Worm (Caenorhabditis elegans): ENCODE measurements around the gene bud-13.

bud-13 gene

ce11 chrIII:8986872-8987271 lies 19.3 kb upstream of the bud-13 start:
- TF ChIP-seq sea-1 (GFP tag; conservative IDR thresholded peaks at IDR 0.05) = no peak
- TF ChIP-seq tbx-37 (GFP tag; conservative IDR thresholded peaks at IDR 0.05) = no peak
- no peak for TF ChIP-seq hmbx-1 (tag; optimal IDR thresholded peaks at IDR 0.05)
- no peak for TF ChIP-seq F13C5.2 (tag; optimal IDR thresholded peaks at IDR 0.05)
- TF ChIP-seq hnd-1 (tag; optimal IDR thresholded peaks at IDR 0.05) = no peak
- TF ChIP-seq ama-1 (optimal IDR thresholded peaks at IDR 0.05) = no peak
- TF ChIP-seq ets-7 (tag; optimal IDR thresholded peaks at IDR 0.05) = no peak
- no peak for TF ChIP-seq flt-1 (GFP tag; IDR thresholded peaks at IDR 0.05)

DNA sequence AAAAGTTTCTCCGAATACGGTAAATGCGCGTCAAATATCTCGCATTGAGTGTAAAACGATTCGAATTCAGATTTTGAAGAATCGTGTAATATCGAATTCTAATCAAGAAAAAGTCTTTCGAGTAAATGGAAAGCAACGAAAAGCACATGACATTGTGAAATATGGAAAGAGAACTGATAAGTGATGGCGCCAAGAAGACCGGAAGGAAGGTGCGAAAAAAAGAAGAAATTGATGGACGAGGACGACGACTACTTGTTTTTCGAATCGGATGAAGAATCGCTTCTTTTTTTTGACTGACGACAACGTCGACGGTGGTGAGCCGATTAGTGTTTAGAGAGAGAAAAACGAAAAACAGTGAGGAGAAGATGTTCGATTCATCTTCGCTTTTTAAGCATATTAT lies 18.4 kb upstream of the bud-13 start:
- TF ChIP-seq sea-1 (GFP tag; conservative IDR thresholded peaks at IDR 0.05) (no peak), hmbx-1 (tag; optimal IDR thresholded peaks at IDR 0.05) (no peak), hnd-1 (tag; optimal IDR thresholded peaks at IDR 0.05) (no peak), hmg-4 (GFP tag; optimal IDR thresholded peaks at IDR 0.05) (no peak), tbx-11 (GFP tag; IDR thresholded peaks at IDR 0.05) (no peak), aly-1 (tag; optimal IDR thresholded peaks at IDR 0.05) (no peak), ceh-13 (GFP tag; optimal IDR thresholded peaks at IDR 0.05) (no peak), tbx-37 (GFP tag; conservative IDR thresholded peaks at IDR 0.05) (no peak), ets-7 (tag; optimal IDR thresholded peaks at IDR 0.05) (no peak), ama-1 (optimal IDR thresholded peaks at IDR 0.05) (no peak), tra-4 (tag; optimal IDR thresholded peaks at IDR 0.05) (no peak)

- no peak for TF ChIP-seq pes-1 (GFP tag; IDR thresholded peaks at IDR 0.05)
- no peak for TF ChIP-seq ceh-36 (tag; optimal IDR thresholded peaks at IDR 0.05)
- TF ChIP-seq flt-1 (GFP tag; IDR thresholded peaks at IDR 0.05) = no peak
Measured at ce11 chrIII:8985461-8985860, 17.9 kb upstream of the bud-13 start.

DNA sequence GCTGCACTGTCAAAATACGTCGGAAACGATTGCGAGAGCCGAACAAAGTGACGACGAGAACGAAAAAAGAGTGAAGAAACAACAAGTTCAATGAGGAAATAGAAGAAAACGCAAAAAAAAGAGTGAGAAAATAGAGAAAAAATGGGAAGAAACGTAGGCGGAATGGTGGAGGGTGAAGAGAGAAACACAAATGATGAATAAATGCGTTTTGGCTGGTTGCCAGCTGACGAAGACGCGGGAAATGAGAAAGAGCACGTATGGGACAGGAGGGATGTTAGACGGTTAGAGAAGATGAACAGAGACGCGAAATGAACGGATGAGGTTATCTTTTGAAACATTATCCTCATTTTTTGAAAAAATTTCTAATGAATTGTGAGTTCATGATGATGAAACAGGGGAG lies 17.4 kb upstream of the bud-13 start:
- TF ChIP-seq ets-7 (tag; optimal IDR thresholded peaks at IDR 0.05) = no peak
- TF ChIP-seq hmg-4 (GFP tag; optimal IDR thresholded peaks at IDR 0.05) = no peak

DNA sequence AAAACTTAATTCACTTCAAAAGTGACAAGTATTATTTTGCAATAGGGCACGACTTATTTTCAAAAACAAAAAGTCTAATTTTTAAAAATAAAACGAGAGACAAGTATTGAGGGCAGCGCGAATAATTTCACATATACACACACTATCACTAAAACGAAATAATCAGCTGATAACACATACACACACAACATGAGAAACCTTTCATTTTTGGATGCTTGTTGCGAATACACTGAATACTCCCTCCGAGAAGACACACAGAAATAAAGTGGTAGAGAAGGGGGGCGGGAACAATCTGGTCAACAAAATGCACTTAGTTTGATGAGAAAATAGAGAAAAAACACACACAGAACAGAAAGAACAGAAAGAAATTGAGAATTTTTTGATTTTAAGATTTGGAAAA lies 16.9 kb upstream of the bud-13 start:
- TF ChIP-seq ama-1 (optimal IDR thresholded peaks at IDR 0.05) = no peak
- no peak for TF ChIP-seq ceh-36 (tag; optimal IDR thresholded peaks at IDR 0.05)
- no peak for TF ChIP-seq flt-1 (GFP tag; IDR thresholded peaks at IDR 0.05)
- TF ChIP-seq F13C5.2 (tag; optimal IDR thresholded peaks at IDR 0.05) = no peak
- TF ChIP-seq aly-1 (tag; optimal IDR thresholded peaks at IDR 0.05) = no peak
- TF ChIP-seq ets-7 (tag; optimal IDR thresholded peaks at IDR 0.05) = no peak
- no peak for TF ChIP-seq hmg-4 (GFP tag; optimal IDR thresholded peaks at IDR 0.05)
- TF ChIP-seq ceh-13 (GFP tag; optimal IDR thresholded peaks at IDR 0.05) = no peak
- TF ChIP-seq tra-4 (tag; optimal IDR thresholded peaks at IDR 0.05) = no peak
- no peak for TF ChIP-seq hnd-1 (tag; optimal IDR thresholded peaks at IDR 0.05)
- TF ChIP-seq B0310.2 (tag; optimal IDR thresholded peaks at IDR 0.05) = no peak
- no peak for TF ChIP-seq scrt-1 (GFP tag; IDR thresholded peaks at IDR 0.05)
- TF ChIP-seq pes-1 (GFP tag; IDR thresholded peaks at IDR 0.05) = no peak
- TF ChIP-seq tbx-37 (GFP tag; conservative IDR thresholded peaks at IDR 0.05) = no peak
- TF ChIP-seq hmbx-1 (tag; optimal IDR thresholded peaks at IDR 0.05) = no peak
- TF ChIP-seq tbx-11 (GFP tag; IDR thresholded peaks at IDR 0.05) = no peak

DNA sequence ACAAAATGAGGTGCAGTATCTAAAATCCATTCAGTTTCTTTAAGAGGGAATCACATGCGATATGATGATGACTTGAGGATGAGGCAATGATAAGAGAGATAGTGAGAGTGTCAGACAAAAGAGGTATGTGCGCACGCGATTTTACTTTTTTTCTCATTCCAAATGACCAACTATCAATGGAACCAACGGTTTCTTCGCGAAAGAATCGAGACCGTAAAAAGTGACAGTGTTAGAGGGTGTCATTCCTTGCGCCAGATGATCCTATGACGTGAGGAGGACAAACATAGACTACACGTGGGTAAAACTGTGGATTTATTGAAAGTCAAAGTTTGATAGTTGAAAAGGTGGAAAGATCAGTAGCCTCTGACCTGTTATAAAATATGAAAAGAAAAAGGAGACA lies 16.3 kb upstream of the bud-13 start:
- TF ChIP-seq ceh-36 (tag; optimal IDR thresholded peaks at IDR 0.05) = no peak
- TF ChIP-seq tbx-11 (GFP tag; IDR thresholded peaks at IDR 0.05) = no peak
- no peak for TF ChIP-seq hnd-1 (tag; optimal IDR thresholded peaks at IDR 0.05)
- no peak for TF ChIP-seq ets-7 (tag; optimal IDR thresholded peaks at IDR 0.05)
- TF ChIP-seq hmbx-1 (tag; optimal IDR thresholded peaks at IDR 0.05) = no peak
- TF ChIP-seq ama-1 (optimal IDR thresholded peaks at IDR 0.05) = no peak
- TF ChIP-seq sea-1 (GFP tag; conservative IDR thresholded peaks at IDR 0.05) = no peak
- TF ChIP-seq B0310.2 (tag; optimal IDR thresholded peaks at IDR 0.05) = no peak
- no peak for TF ChIP-seq tra-4 (tag; optimal IDR thresholded peaks at IDR 0.05)
- TF ChIP-seq scrt-1 (GFP tag; IDR thresholded peaks at IDR 0.05) = no peak
- TF ChIP-seq aly-1 (tag; optimal IDR thresholded peaks at IDR 0.05) = no peak
- TF ChIP-seq pes-1 (GFP tag; IDR thresholded peaks at IDR 0.05) = no peak
- no peak for TF ChIP-seq hmg-4 (GFP tag; optimal IDR thresholded peaks at IDR 0.05)
- TF ChIP-seq tbx-37 (GFP tag; conservative IDR thresholded peaks at IDR 0.05) = no peak
- TF ChIP-seq ceh-13 (GFP tag; optimal IDR thresholded peaks at IDR 0.05) = no peak
- TF ChIP-seq flt-1 (GFP tag; IDR thresholded peaks at IDR 0.05) = no peak
- no peak for TF ChIP-seq F13C5.2 (tag; optimal IDR thresholded peaks at IDR 0.05)

DNA sequence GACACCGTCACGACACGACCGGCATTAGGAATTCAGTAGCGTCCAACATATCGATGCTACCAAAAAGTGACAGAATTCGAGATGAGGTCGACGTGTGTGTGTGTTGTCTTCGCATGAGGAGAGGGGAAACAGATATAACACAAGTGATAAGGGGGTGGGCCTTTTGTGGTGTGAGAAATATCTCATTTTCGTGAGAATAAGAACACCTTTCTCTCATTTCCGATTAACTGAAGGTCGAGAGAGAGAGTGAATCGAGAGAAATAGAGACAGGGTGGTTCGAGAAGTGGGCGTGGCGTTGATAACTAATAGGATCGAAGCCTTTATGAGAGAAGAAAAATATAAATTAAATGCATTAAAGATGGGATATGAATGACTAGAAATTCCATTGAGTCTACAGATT lies 15.6 kb upstream of the bud-13 start:
- no peak for TF ChIP-seq ceh-36 (tag; optimal IDR thresholded peaks at IDR 0.05)
- TF ChIP-seq F13C5.2 (tag; optimal IDR thresholded peaks at IDR 0.05) = no peak
- no peak for TF ChIP-seq flt-1 (GFP tag; IDR thresholded peaks at IDR 0.05)
- TF ChIP-seq hnd-1 (tag; optimal IDR thresholded peaks at IDR 0.05) = no peak
- no peak for TF ChIP-seq ama-1 (optimal IDR thresholded peaks at IDR 0.05)
- TF ChIP-seq tbx-11 (GFP tag; IDR thresholded peaks at IDR 0.05) = no peak
- TF ChIP-seq sea-1 (GFP tag; conservative IDR thresholded peaks at IDR 0.05) = no peak
- no peak for TF ChIP-seq B0310.2 (tag; optimal IDR thresholded peaks at IDR 0.05)
- no peak for TF ChIP-seq hmg-4 (GFP tag; optimal IDR thresholded peaks at IDR 0.05)
- TF ChIP-seq scrt-1 (GFP tag; IDR thresholded peaks at IDR 0.05) = no peak
- TF ChIP-seq aly-1 (tag; optimal IDR thresholded peaks at IDR 0.05) = no peak
- TF ChIP-seq ets-7 (tag; optimal IDR thresholded peaks at IDR 0.05) = no peak
- TF ChIP-seq ceh-13 (GFP tag; optimal IDR thresholded peaks at IDR 0.05) = no peak
- no peak for TF ChIP-seq pes-1 (GFP tag; IDR thresholded peaks at IDR 0.05)
- no peak for TF ChIP-seq tbx-37 (GFP tag; conservative IDR thresholded peaks at IDR 0.05)

DNA sequence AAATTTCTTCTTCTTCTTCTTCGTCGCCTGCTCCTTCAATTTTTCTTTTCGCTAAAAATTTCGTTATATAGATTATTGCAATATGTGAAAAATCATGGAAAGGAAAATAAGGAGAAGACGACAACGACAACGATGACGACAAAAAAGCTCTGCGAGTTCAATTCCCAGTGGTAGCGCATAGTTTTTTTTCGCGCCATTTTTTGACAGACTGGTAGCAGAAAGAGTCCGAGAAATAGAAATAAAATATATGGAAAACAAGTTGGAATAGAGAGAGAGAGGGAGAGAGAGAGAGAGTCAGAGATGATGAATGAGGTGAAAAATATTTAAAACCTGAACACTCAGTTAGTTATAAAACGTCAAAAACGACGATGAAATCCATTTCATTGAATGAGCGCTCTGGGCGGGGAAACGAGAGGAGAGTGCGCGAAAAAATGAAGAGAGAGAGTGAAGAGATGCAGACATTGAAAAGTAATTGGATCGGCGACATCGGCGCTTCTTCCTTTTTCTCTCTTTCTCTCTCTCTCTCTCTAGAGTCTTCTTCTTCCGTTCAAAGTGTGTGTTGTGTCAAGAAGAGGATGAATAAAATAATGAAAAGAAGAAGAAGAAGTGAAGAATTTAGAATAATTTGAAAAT lies 14.4 kb upstream of the bud-13 start, which contains the start of gene pde-2:
TSS of gene pde-2 (minus strand) at position 51 of the 633 bp plus-strand sequence.
- TF ChIP-seq F13C5.2 (tag; optimal IDR thresholded peaks at IDR 0.05) (no peak), sea-1 (GFP tag; conservative IDR thresholded peaks at IDR 0.05) (no peak), aly-1 (tag; optimal IDR thresholded peaks at IDR 0.05) (no peak), flt-1 (GFP tag; IDR thresholded peaks at IDR 0.05) (no peak), tra-4 (tag; optimal IDR thresholded peaks at IDR 0.05) (no peak), hmg-4 (GFP tag; optimal IDR thresholded peaks at IDR 0.05) (no peak), ceh-36 (tag; optimal IDR thresholded peaks at IDR 0.05) (no peak), hmbx-1 (tag; optimal IDR thresholded peaks at IDR 0.05) (no peak), ceh-13 (GFP tag; optimal IDR thresholded peaks at IDR 0.05) (no peak), ama-1 (optimal IDR thresholded peaks at IDR 0.05) (no peak), scrt-1 (GFP tag; IDR thresholded peaks at IDR 0.05) (no peak), tbx-11 (GFP tag; IDR thresholded peaks at IDR 0.05) (no peak), hnd-1 (tag; optimal IDR thresholded peaks at IDR 0.05) (no peak), B0310.2 (tag; optimal IDR thresholded peaks at IDR 0.05) (no peak), tbx-37 (GFP tag; conservative IDR thresholded peaks at IDR 0.05) (no peak)
